Worm (Caenorhabditis elegans) whole organism, L2 larva: ENCODE data around the gene F52E1.9.
A peak's percentile ranks its signal among the peaks of the same experiment; 100 is the strongest.

Experiments
- C34F6.9 ChIP-seq: fragments of 150-350 bp; optimal IDR thresholded peaks from 2 replicates; lab custom pipeline; 2014; ENCODE audit warnings: missing biosample characterization, missing genetic modification characterization
- F13H6.1 ChIP-seq: sonication (generic microtip); optimal IDR thresholded peaks from 2 replicates; lab custom pipeline; 2016; ENCODE audit warnings: missing genetic modification characterization, missing compliant biosample characterization
- R02D3.7 ChIP-seq: fragments of 150-350 bp; optimal IDR thresholded peaks from 2 replicates; lab custom pipeline; 2014; ENCODE audit warnings: missing biosample characterization, missing genetic modification characterization
- ZK546.5 ChIP-seq: sonication (generic microtip); optimal IDR thresholded peaks from 2 replicates; lab custom pipeline; 2017; ENCODE audit warnings: missing biosample characterization, missing genetic modification characterization
- ama-1 ChIP-seq: fragments of 150-350 bp; optimal IDR thresholded peaks from 2 replicates; lab custom pipeline; 2018; ENCODE audit warnings: inconsistent platforms
- blmp-1 ChIP-seq: sonication (generic microtip); optimal IDR thresholded peaks from 2 replicates; lab custom pipeline; 2017; ENCODE audit warnings: missing genetic modification characterization, mild to moderate bottlenecking, missing compliant biosample characterization, antibody characterized with exemption, moderate library complexity; ENCODE audit not compliant: insufficient read depth
- crh-2 ChIP-seq: sonication (generic microtip); optimal IDR thresholded peaks from 2 replicates; lab custom pipeline; 2017; ENCODE audit warnings: missing biosample characterization, missing genetic modification characterization
- elt-3 ChIP-seq: sonication (generic microtip); optimal IDR thresholded peaks from 2 replicates; lab custom pipeline; 2017; ENCODE audit warnings: missing biosample characterization, missing genetic modification characterization
- fos-1 ChIP-seq: fragments of 150-350 bp; optimal IDR thresholded peaks from 2 replicates; lab custom pipeline; 2014; ENCODE audit warnings: missing biosample characterization, missing genetic modification characterization
- gmeb-1 ChIP-seq: fragments of 150-350 bp; optimal IDR thresholded peaks from 2 replicates; lab custom pipeline; 2014; ENCODE audit warnings: missing biosample characterization, missing genetic modification characterization
- lin-11 ChIP-seq: fragments of 150-350 bp; sonication (generic microtip); optimal IDR thresholded peaks from 2 replicates; lab custom pipeline; 2014; ENCODE audit warnings: missing biosample characterization, missing genetic modification characterization, inconsistent platforms, mixed read lengths
- lsy-2 ChIP-seq, 2 experiments: fragments of 150-350 bp in 1 of 2; sonication (generic microtip) in 1 of 2; optimal IDR thresholded peaks; 2 replicates each; lab custom pipeline; 2014 to 2017; ENCODE audit warnings: missing biosample characterization in 2 of 2, missing genetic modification characterization in 2 of 2
- mdl-1 ChIP-seq, 2 experiments: fragments of 150-350 bp in 1 of 2; sonication (generic microtip) in 1 of 2; optimal IDR thresholded peaks; 2 replicates each; lab custom pipeline; 2017; ENCODE audit warnings: missing biosample characterization in 2 of 2, missing genetic modification characterization in 2 of 2
- nhr-12 ChIP-seq: fragments of 150-350 bp; optimal IDR thresholded peaks from 2 replicates; lab custom pipeline; 2014; ENCODE audit warnings: missing biosample characterization, missing genetic modification characterization
- nhr-129 ChIP-seq: fragments of 150-350 bp; optimal IDR thresholded peaks from 2 replicates; lab custom pipeline; 2014; ENCODE audit warnings: missing biosample characterization, missing genetic modification characterization
- nhr-21 ChIP-seq: fragments of 150-350 bp; optimal IDR thresholded peaks from 2 replicates; lab custom pipeline; 2014; ENCODE audit warnings: missing biosample characterization, missing genetic modification characterization
- nhr-23 ChIP-seq: fragments of 150-350 bp; optimal IDR thresholded peaks from 2 replicates; lab custom pipeline; 2014; ENCODE audit warnings: missing biosample characterization, missing genetic modification reagents, missing genetic modification characterization
- nhr-25 ChIP-seq: fragments of 150-350 bp; sonication (generic microtip); optimal IDR thresholded peaks from 3 replicates; lab custom pipeline; 2014; ENCODE audit warnings: missing biosample characterization, missing genetic modification characterization
- nhr-77 ChIP-seq: fragments of 150-350 bp; optimal IDR thresholded peaks from 2 replicates; lab custom pipeline; 2014; ENCODE audit warnings: missing biosample characterization, missing genetic modification characterization
- sma-3 ChIP-seq: sonication (generic microtip); optimal IDR thresholded peaks from 2 replicates; lab custom pipeline; 2016; ENCODE audit warnings: missing genetic modification reagents, missing genetic modification characterization, missing compliant biosample characterization
- sma-9 ChIP-seq, 2 experiments: fragments of 150-350 bp in 1 of 2; sonication (generic microtip) in 1 of 2; optimal IDR thresholded peaks; 2 replicates each; lab custom pipeline; 2014 to 2016; ENCODE audit warnings: missing genetic modification characterization in 2 of 2, mild to moderate bottlenecking in 1 of 2, missing biosample characterization in 1 of 2, missing compliant biosample characterization in 1 of 2, missing genetic modification reagents in 1 of 2, moderate library complexity in 1 of 2
- unc-39 ChIP-seq: fragments of 150-350 bp; optimal IDR thresholded peaks from 2 replicates; lab custom pipeline; 2014; ENCODE audit warnings: missing biosample characterization, missing genetic modification characterization
- unc-55 ChIP-seq: fragments of 150-350 bp; sonication (generic microtip); optimal IDR thresholded peaks from 3 replicates; lab custom pipeline; 2014; ENCODE audit warnings: missing biosample characterization, missing genetic modification reagents, missing genetic modification characterization
- zag-1 ChIP-seq: fragments of 150-350 bp; optimal IDR thresholded peaks from 2 replicates; lab custom pipeline; 2014; ENCODE audit warnings: missing biosample characterization, missing genetic modification characterization
- ztf-1 ChIP-seq: fragments of 200-800 bp; sonication (Bioruptor generic); conservative IDR thresholded peaks from 2 replicates; pipeline ENCODE4 v1.3.6; 2022; ENCODE audit warnings: missing genetic modification characterization, missing compliant biosample characterization
- ztf-11 ChIP-seq: sonication (generic microtip); optimal IDR thresholded peaks from 2 replicates; lab custom pipeline; 2017; ENCODE audit warnings: missing biosample characterization, missing genetic modification characterization
- ztf-4 ChIP-seq: fragments of 150-350 bp; optimal IDR thresholded peaks from 2 replicates; lab custom pipeline; 2014; ENCODE audit warnings: missing biosample characterization, missing genetic modification characterization

The F52E1.9 gene

ce11 chrV:8434400-8434827 is 31.9 kb upstream of the F52E1.9 start:
- TF ChIP-seq elt-3 (tag; lab: Kevin White, UChicago) (no peak), nhr-129 (tag; lab: Kevin White, UChicago) (peak; percentile 36), sma-3 (GFP tag; lab: Kevin White, UChicago) (no peak), blmp-1 (tag; lab: Kevin White, UChicago) (peak; percentile 73), fos-1 (tag; lab: Kevin White, UChicago) (peak; percentile 65), F13H6.1 (tag; lab: Kevin White, UChicago) (peak; percentile 36), nhr-25 (tag; lab: Kevin White, UChicago) (peak; percentile 35), sma-9 (GFP tag; optimal IDR thresholded peaks at IDR 0.05; lab: Kevin White, UChicago) (peak; percentile 5), sma-9 (tag; optimal IDR thresholded peaks at IDR 0.05; lab: Kevin White, UChicago) (no peak), crh-2 (tag; lab: Kevin White, UChicago) (peak; percentile 37), gmeb-1 (tag; lab: Kevin White, UChicago) (peak; percentile 32)

- peak; percentile 71 for TF ChIP-seq sma-9 (GFP tag; optimal IDR thresholded peaks at IDR 0.05; lab: Kevin White, UChicago)
- TF ChIP-seq sma-9 (tag; optimal IDR thresholded peaks at IDR 0.05; lab: Kevin White, UChicago) = no peak
- peak; percentile 59 for TF ChIP-seq C34F6.9 (tag; lab: Kevin White, UChicago)
- peak; percentile 60 for TF ChIP-seq unc-55
- peak in 1 of 2 experiments; percentile 20 for TF ChIP-seq lsy-2 (tag; optimal IDR thresholded peaks at IDR 0.05; lab: Kevin White, UChicago)
- no peak for TF ChIP-seq sma-3 (GFP tag; lab: Kevin White, UChicago)
- TF ChIP-seq, all 48 proteins: peak for 4
Observed at ce11 chrV:8428585-8429414, 26.3 kb upstream of the F52E1.9 start.

- TF ChIP-seq nhr-12 (tag; lab: Kevin White, UChicago) (no peak), elt-3 (tag; lab: Kevin White, UChicago) (no peak), mdl-1 (tag; optimal IDR thresholded peaks at IDR 0.05; lab: Kevin White, UChicago) (no peak), zag-1 (no peak), fos-1 (tag; lab: Kevin White, UChicago) (peak; percentile 88), nhr-129 (tag; lab: Kevin White, UChicago) (peak; percentile 52), sma-9 (GFP tag; optimal IDR thresholded peaks at IDR 0.05; lab: Kevin White, UChicago) (peak; percentile 50), sma-9 (tag; optimal IDR thresholded peaks at IDR 0.05; lab: Kevin White, UChicago) (no peak), unc-55 (no peak), nhr-25 (tag; lab: Kevin White, UChicago) (peak; percentile 22), sma-3 (GFP tag; lab: Kevin White, UChicago) (peak; percentile 15), nhr-23 (tag; lab: Kevin White, UChicago) (no peak), crh-2 (tag; lab: Kevin White, UChicago) (no peak), ztf-11 (tag; lab: Kevin White, UChicago) (no peak), nhr-21 (tag; lab: Kevin White, UChicago) (peak; percentile 54), F13H6.1 (tag; lab: Kevin White, UChicago) (no peak), ama-1 (lab: Kevin White, UChicago) (no peak)
Observed at ce11 chrV:8426741-8427457, 24.4 kb upstream of the F52E1.9 start.

ce11 chrV:8426210-8426609 is 23.7 kb upstream of the F52E1.9 start:
- TF ChIP-seq C34F6.9 (tag; lab: Kevin White, UChicago) (peak; percentile 58), nhr-77 (tag; lab: Kevin White, UChicago) (no peak), gmeb-1 (tag; lab: Kevin White, UChicago) (no peak), ZK546.5 (tag; lab: Kevin White, UChicago) (no peak), ztf-1 (GFP tag; lab: Robert Waterston, UW) (no peak), unc-39 (tag; lab: Kevin White, UChicago) (no peak), zag-1 (no peak), ztf-4 (tag; lab: Kevin White, UChicago) (no peak), sma-9 (GFP tag; optimal IDR thresholded peaks at IDR 0.05; lab: Kevin White, UChicago) (no peak), sma-9 (tag; optimal IDR thresholded peaks at IDR 0.05; lab: Kevin White, UChicago) (no peak), sma-3 (GFP tag; lab: Kevin White, UChicago) (no peak), crh-2 (tag; lab: Kevin White, UChicago) (no peak), unc-55 (peak; percentile 25), blmp-1 (tag; lab: Kevin White, UChicago) (no peak), lin-11 (no peak), R02D3.7 (tag; lab: Kevin White, UChicago) (no peak)
